Worm (Caenorhabditis elegans) whole organism, young adult: Measurements from ENCODE around the gene srr-1.

Experiments
- B0019.2 ChIP-seq: fragments of 200-800 bp; sonication (Bioruptor generic); conservative IDR thresholded peaks from 2 replicates; pipeline ENCODE4 v1.3.6; 2022; ENCODE audit warnings: missing genetic modification reagents, missing genetic modification characterization, missing compliant biosample characterization
- F10E7.11 ChIP-seq: sonication (generic microtip); optimal IDR thresholded peaks from 2 replicates; lab custom pipeline; 2017; ENCODE audit warnings: mild to moderate bottlenecking, missing genetic modification characterization, moderate library complexity, missing compliant biosample characterization
- F39B2.1 ChIP-seq: fragments of 200-800 bp; sonication (Bioruptor generic); IDR thresholded peaks from 2 replicates; pipeline ENCODE4 v1.3.6; 2022; ENCODE audit warnings: missing genetic modification reagents, missing genetic modification characterization, missing compliant biosample characterization
- F57A8.1 ChIP-seq: fragments of 200-800 bp; sonication (Bioruptor generic); optimal IDR thresholded peaks from 2 replicates; lab custom pipeline; 2018; ENCODE audit warnings: mild to moderate bottlenecking, missing genetic modification characterization, moderate library complexity, missing compliant biosample characterization
- T07F8.4 ChIP-seq: sonication (generic microtip); optimal IDR thresholded peaks from 2 replicates; lab custom pipeline; 2016; ENCODE audit warnings: mild to moderate bottlenecking, missing genetic modification characterization, moderate library complexity, missing compliant biosample characterization
- T26A5.8 ChIP-seq: sonication (generic microtip); optimal IDR thresholded peaks from 2 replicates; lab custom pipeline; 2016; ENCODE audit warnings: missing genetic modification characterization, missing compliant biosample characterization
- Y53F4B.3 ChIP-seq: fragments of 200-800 bp; sonication (Bioruptor generic); IDR thresholded peaks from 2 replicates; pipeline ENCODE4 v1.3.6; 2022; ENCODE audit warnings: missing genetic modification reagents, missing genetic modification characterization, missing compliant biosample characterization
- Y95B8A.8 ChIP-seq: fragments of 200-800 bp; sonication (Bioruptor generic); IDR thresholded peaks from 2 replicates; pipeline ENCODE4 v1.3.6; 2022; ENCODE audit warnings: missing genetic modification reagents, missing genetic modification characterization, missing compliant biosample characterization
- aptf-3 ChIP-seq: fragments of 200-800 bp; sonication (Bioruptor generic); IDR thresholded peaks from 2 replicates; pipeline ENCODE4 v1.3.6; 2022; ENCODE audit warnings: missing genetic modification characterization, missing compliant biosample characterization
- atf-7 ChIP-seq: sonication (generic microtip); optimal IDR thresholded peaks from 2 replicates; lab custom pipeline; 2017; ENCODE audit warnings: mild to moderate bottlenecking, missing genetic modification characterization, missing compliant biosample characterization
- attf-3 ChIP-seq: fragments of 200-800 bp; sonication (Bioruptor generic); conservative IDR thresholded peaks from 2 replicates; pipeline ENCODE4 v1.3.6; 2022; ENCODE audit warnings: missing genetic modification reagents, missing genetic modification characterization, missing compliant biosample characterization
- attf-5 ChIP-seq: fragments of 200-800 bp; sonication (Bioruptor generic); optimal IDR thresholded peaks from 2 replicates; lab custom pipeline; 2018; ENCODE audit warnings: mild to moderate bottlenecking, missing genetic modification characterization, missing compliant biosample characterization
- bed-2 ChIP-seq: fragments of 200-800 bp; sonication (Bioruptor generic); IDR thresholded peaks from 2 replicates; pipeline ENCODE4 v1.3.6; 2022; ENCODE audit warnings: missing genetic modification reagents, missing genetic modification characterization, missing compliant biosample characterization
- ccch-3 ChIP-seq: fragments of 200-800 bp; sonication (Bioruptor generic); optimal IDR thresholded peaks from 2 replicates; lab custom pipeline; 2018; ENCODE audit warnings: mild to moderate bottlenecking, missing genetic modification characterization, missing compliant biosample characterization
- ceh-40 ChIP-seq: fragments of 200-800 bp; sonication (Bioruptor generic); IDR thresholded peaks from 2 replicates; pipeline ENCODE4 v1.3.6; 2022; ENCODE audit warnings: missing genetic modification characterization, missing compliant biosample characterization
- dox-1 ChIP-seq: fragments of 200-800 bp; sonication (Bioruptor generic); IDR thresholded peaks from 2 replicates; pipeline ENCODE4 v1.3.6; 2022; ENCODE audit warnings: missing genetic modification reagents, missing genetic modification characterization, missing compliant biosample characterization
- dpff-1 ChIP-seq: sonication (generic microtip); optimal IDR thresholded peaks from 2 replicates; lab custom pipeline; 2017; ENCODE audit warnings: mild to moderate bottlenecking, missing genetic modification characterization, missing compliant biosample characterization
- egl-44 ChIP-seq: fragments of 200-800 bp; sonication (Bioruptor generic); IDR thresholded peaks from 2 replicates; pipeline ENCODE4 v1.3.6; 2022; ENCODE audit warnings: missing genetic modification reagents, missing genetic modification characterization, missing compliant biosample characterization
- egrh-3 ChIP-seq: fragments of 200-800 bp; sonication (Bioruptor generic); IDR thresholded peaks from 2 replicates; pipeline ENCODE4 v1.3.6; 2022; ENCODE audit warnings: missing genetic modification reagents, missing genetic modification characterization, missing compliant biosample characterization
- ets-4 ChIP-seq: fragments of 200-800 bp; sonication (Bioruptor generic); optimal IDR thresholded peaks from 2 replicates; lab custom pipeline; 2018; ENCODE audit warnings: mild to moderate bottlenecking, missing genetic modification characterization, missing compliant biosample characterization
- gei-17 ChIP-seq: fragments of 200-800 bp; sonication (Bioruptor generic); optimal IDR thresholded peaks from 2 replicates; lab custom pipeline; 2018; ENCODE audit warnings: mild to moderate bottlenecking, missing genetic modification characterization, missing compliant biosample characterization
- hlh-12 ChIP-seq: sonication (generic microtip); optimal IDR thresholded peaks from 2 replicates; lab custom pipeline; 2016; ENCODE audit warnings: missing genetic modification characterization, missing compliant biosample characterization
- hlh-26 ChIP-seq: fragments of 200-800 bp; sonication (Bioruptor generic); conservative IDR thresholded peaks from 2 replicates; pipeline ENCODE4 v1.3.6; 2022; ENCODE audit warnings: missing genetic modification reagents, missing genetic modification characterization, missing compliant biosample characterization
- hmg-20 ChIP-seq: fragments of 200-800 bp; sonication (Bioruptor generic); IDR thresholded peaks from 2 replicates; pipeline ENCODE4 v1.3.6; 2022; ENCODE audit warnings: missing genetic modification reagents, missing genetic modification characterization, missing compliant biosample characterization
- lin-26 ChIP-seq: fragments of 200-800 bp; sonication (Bioruptor generic); IDR thresholded peaks from 2 replicates; pipeline ENCODE4 v1.3.6; 2022; ENCODE audit warnings: missing genetic modification reagents, missing genetic modification characterization, missing compliant biosample characterization
- lin-35 ChIP-seq, 3 experiments: fragments of 150-350 bp in 2 of 3; sonication (generic microtip) in 1 of 3; optimal IDR thresholded peaks; 2 replicates each; lab custom pipeline; 2014 to 2018; ENCODE audit warnings: missing biosample characterization in 3 of 3, missing genetic modification characterization in 3 of 3, missing genetic modification reagents in 3 of 3
- lin-40 ChIP-seq: sonication (generic microtip); optimal IDR thresholded peaks from 2 replicates; lab custom pipeline; 2016; ENCODE audit warnings: missing genetic modification characterization, mild to moderate bottlenecking, missing compliant biosample characterization, missing genotype, missing genetic modification reagents
- lsl-1 ChIP-seq: fragments of 200-800 bp; sonication (Bioruptor generic); optimal IDR thresholded peaks from 2 replicates; lab custom pipeline; 2018; ENCODE audit warnings: mild to moderate bottlenecking, missing genetic modification characterization, moderate library complexity, missing compliant biosample characterization
- madf-10 ChIP-seq: sonication (generic microtip); optimal IDR thresholded peaks from 2 replicates; lab custom pipeline; 2016; ENCODE audit warnings: mild to moderate bottlenecking, missing genetic modification characterization, missing compliant biosample characterization
- madf-8 ChIP-seq: fragments of 200-800 bp; sonication (Bioruptor generic); conservative IDR thresholded peaks from 2 replicates; pipeline ENCODE4 v1.3.6; 2022; ENCODE audit warnings: missing genetic modification reagents, missing genetic modification characterization, missing compliant biosample characterization
- mel-28 ChIP-seq: sonication (generic microtip); optimal IDR thresholded peaks from 2 replicates; lab custom pipeline; 2016; ENCODE audit warnings: borderline replicate concordance, mild to moderate bottlenecking, missing genetic modification characterization, missing compliant biosample characterization
- mxl-1 ChIP-seq: sonication (generic microtip); optimal IDR thresholded peaks from 2 replicates; lab custom pipeline; 2016; ENCODE audit warnings: missing genetic modification characterization, missing compliant biosample characterization
- nhr-179 ChIP-seq: sonication (generic microtip); optimal IDR thresholded peaks from 2 replicates; lab custom pipeline; 2016; ENCODE audit warnings: mild to moderate bottlenecking, missing genetic modification characterization, missing compliant biosample characterization
- nhr-90 ChIP-seq: sonication (generic microtip); optimal IDR thresholded peaks from 2 replicates; lab custom pipeline; 2016; ENCODE audit warnings: missing genotype, mild to moderate bottlenecking, missing genetic modification characterization, missing compliant biosample characterization
- rcor-1 ChIP-seq: fragments of 200-800 bp; sonication (Bioruptor generic); IDR thresholded peaks from 2 replicates; pipeline ENCODE4 v1.3.6; 2022; ENCODE audit warnings: missing genetic modification reagents, missing genetic modification characterization, missing compliant biosample characterization
- rec-8 ChIP-seq, 2 experiments: sonication (generic microtip); optimal IDR thresholded peaks; 2 replicates each; lab custom pipeline; 2016; ENCODE audit warnings: mild to moderate bottlenecking in 2 of 2, missing genetic modification characterization in 2 of 2, missing genetic modification reagents in 2 of 2, missing genotype in 2 of 2, missing biosample characterization in 1 of 2, missing compliant biosample characterization in 1 of 2, moderate library complexity in 1 of 2
- rpc-1 ChIP-seq, 2 experiments: fragments of 150-350 bp in 1 of 2; sonication (generic microtip) in 1 of 2; optimal IDR thresholded peaks; 2 replicates each; lab custom pipeline; 2014 to 2018; ENCODE audit warnings: missing biosample characterization in 1 of 2, missing genetic modification characterization in 1 of 2, missing genetic modification reagents in 1 of 2, missing genotype in 1 of 2
- sdz-38 ChIP-seq: sonication (generic microtip); optimal IDR thresholded peaks from 2 replicates; lab custom pipeline; 2016; ENCODE audit warnings: missing genotype, missing genetic modification characterization, missing compliant biosample characterization
- sea-2 ChIP-seq: fragments of 200-800 bp; sonication (Bioruptor generic); IDR thresholded peaks from 2 replicates; pipeline ENCODE4 v1.3.6; 2022; ENCODE audit warnings: missing genetic modification characterization, missing compliant biosample characterization
- tbp1 ChIP-seq: fragments of 200-800 bp; sonication (Bioruptor generic); optimal IDR thresholded peaks from 2 replicates; lab custom pipeline; 2018; ENCODE audit warnings: mild to moderate bottlenecking, missing genetic modification characterization, missing compliant biosample characterization
- tlf-1 ChIP-seq: fragments of 200-800 bp; sonication (Bioruptor generic); optimal IDR thresholded peaks from 2 replicates; lab custom pipeline; 2018; ENCODE audit warnings: mild to moderate bottlenecking, missing genetic modification characterization, missing compliant biosample characterization
- unc-130 ChIP-seq: sonication (generic microtip); optimal IDR thresholded peaks from 2 replicates; lab custom pipeline; 2016; ENCODE audit warnings: missing genetic modification reagents, missing genetic modification characterization, missing compliant biosample characterization
- unc-62 ChIP-seq: fragments of 150-350 bp; optimal IDR thresholded peaks from 2 replicates; lab custom pipeline; 2014; ENCODE audit warnings: missing biosample characterization, missing genetic modification reagents, missing genetic modification characterization
- xnd-1 ChIP-seq: sonication (generic microtip); optimal IDR thresholded peaks from 2 replicates; lab custom pipeline; 2016; ENCODE audit warnings: missing genotype, missing genetic modification reagents, missing genetic modification characterization, missing compliant biosample characterization
- zfh-2 ChIP-seq: fragments of 200-800 bp; sonication (Bioruptor generic); conservative IDR thresholded peaks from 2 replicates; pipeline ENCODE4 v1.3.6; 2022; ENCODE audit warnings: missing genetic modification reagents, missing genetic modification characterization, missing compliant biosample characterization
- zim-3 ChIP-seq: sonication (generic microtip); optimal IDR thresholded peaks from 2 replicates; lab custom pipeline; 2017; ENCODE audit warnings: mild to moderate bottlenecking, missing genetic modification characterization, moderate library complexity, missing compliant biosample characterization
- ztf-26 ChIP-seq: sonication (generic microtip); optimal IDR thresholded peaks from 2 replicates; lab custom pipeline; 2017; ENCODE audit warnings: missing genetic modification characterization, missing compliant biosample characterization

Gene srr-1

ce11 chrV:13020014-13020413 lies 33.5 kb downstream of the srr-1 start:
- TF ChIP-seq B0019.2 (GFP tag; lab: Robert Waterston, UW) (no peak), ets-4 (GFP tag; lab: Kevin White, UChicago) (no peak), bed-2 (GFP tag; lab: Robert Waterston, UW) (no peak), mel-28 (no peak), tlf-1 (GFP tag; lab: Kevin White, UChicago) (no peak), ceh-40 (no peak), nhr-179 (no peak)

- TF ChIP-seq Y53F4B.3 (no peak), dox-1 (GFP tag; lab: Robert Waterston, UW) (no peak), tbp1 (GFP tag; lab: Kevin White, UChicago) (no peak), mxl-1 (tag; lab: Kevin White, UChicago) (no peak), lin-35 (GFP tag; optimal IDR thresholded peaks at IDR 0.05; lab: Kevin White, UChicago) (no peak), F39B2.1 (no peak), rec-8 (tag; optimal IDR thresholded peaks at IDR 0.05; lab: Kevin White, UChicago) (no peak), madf-10 (no peak), hmg-20 (no peak), egl-44 (GFP tag; lab: Robert Waterston, UW) (no peak), nhr-179 (no peak), dpff-1 (tag; lab: Kevin White, UChicago) (no peak)
Observed at ce11 chrV:13018761-13019160, 34.8 kb downstream of the srr-1 start, which contains the start of gene fmi-1. fmi-1 (plus strand) TSS chrV:13019061.

- TF ChIP-seq rcor-1 = no peak
- TF ChIP-seq gei-17 = no peak
- TF ChIP-seq lin-40 (tag; lab: Kevin White, UChicago) = no peak
- no peak for TF ChIP-seq dpff-1 (tag; lab: Kevin White, UChicago)
- no peak for TF ChIP-seq lsl-1 (GFP tag; lab: Kevin White, UChicago)
- no peak for TF ChIP-seq F10E7.11 (tag; lab: Kevin White, UChicago)
- no peak for TF ChIP-seq T26A5.8
- TF ChIP-seq unc-130 (GFP tag; lab: Kevin White, UChicago) = no peak
- TF ChIP-seq attf-5 (GFP tag; lab: Kevin White, UChicago) = no peak
- TF ChIP-seq Y95B8A.8 (GFP tag; lab: Robert Waterston, UW) = no peak
- no peak for TF ChIP-seq attf-3 (GFP tag; lab: Robert Waterston, UW)
- TF ChIP-seq T07F8.4 (tag; lab: Kevin White, UChicago) = no peak
- no peak for TF ChIP-seq sdz-38 (tag; lab: Kevin White, UChicago)
- TF ChIP-seq hlh-26 (GFP tag; lab: Robert Waterston, UW) = no peak
- TF ChIP-seq lin-26 (GFP tag; lab: Robert Waterston, UW) = no peak
- TF ChIP-seq hlh-12 (tag; lab: Kevin White, UChicago) = no peak
- no peak for TF ChIP-seq mel-28
- no peak for TF ChIP-seq unc-62 (GFP tag; lab: Kevin White, UChicago)
- no peak for TF ChIP-seq zfh-2 (GFP tag; lab: Robert Waterston, UW)
Observed at ce11 chrV:13018233-13018632, 35.3 kb downstream of the srr-1 start.

- TF ChIP-seq ztf-26 (tag; lab: Kevin White, UChicago) (no peak), ets-4 (GFP tag; lab: Kevin White, UChicago) (no peak), madf-8 (GFP tag; lab: Robert Waterston, UW) (no peak), aptf-3 (GFP tag; lab: Robert Waterston, UW) (no peak), lin-35 (GFP tag; optimal IDR thresholded peaks at IDR 0.05; lab: Kevin White, UChicago) (no peak), ccch-3 (GFP tag; lab: Kevin White, UChicago) (no peak), F57A8.1 (GFP tag; lab: Kevin White, UChicago) (no peak), xnd-1 (tag; lab: Kevin White, UChicago) (no peak), rpc-1 (optimal IDR thresholded peaks at IDR 0.05; lab: Kevin White, UChicago) (no peak), rpc-1 (tag; optimal IDR thresholded peaks at IDR 0.05; lab: Kevin White, UChicago) (no peak), sea-2 (GFP tag; lab: Robert Waterston, UW) (no peak), atf-7 (tag; lab: Kevin White, UChicago) (no peak), zim-3 (tag; lab: Kevin White, UChicago) (no peak), nhr-90 (no peak), hmg-20 (no peak), egrh-3 (no peak), tbp1 (GFP tag; lab: Kevin White, UChicago) (no peak)
- TF ChIP-seq, all 124 proteins: peak for 0
Observed at ce11 chrV:13013844-13014243, 39.7 kb downstream of the srr-1 start, which contains the start of gene F15B9.6. F15B9.6 (plus strand) TSS chrV:13014144.
